Fruit fly (Drosophila melanogaster) Kc167 (cell line): ENCODE measurements around the gene CG9641.

Source experiments
- Myc ChIP-seq: fragments of >200 bp; optimal IDR thresholded peaks from 2 replicates; lab custom pipeline; 2017; ENCODE audit warnings: missing external identifiers
- Sin3A ChIP-seq: fragments of >200 bp; optimal IDR thresholded peaks from 2 replicates; lab custom pipeline; 2018; ENCODE audit warnings: missing external identifiers
- h ChIP-seq: fragments of >200 bp; optimal IDR thresholded peaks from 3 replicates; lab custom pipeline; 2018; ENCODE audit warnings: missing external identifiers
- insv ChIP-seq: fragments of >200 bp; optimal IDR thresholded peaks from 3 replicates; lab custom pipeline; 2018; ENCODE audit warnings: missing external identifiers
- psq ChIP-seq: fragments of >200 bp; optimal IDR thresholded peaks from 2 replicates; lab custom pipeline; 2017; ENCODE audit warnings: missing external identifiers
- ttk ChIP-seq: sonication (Bioruptor generic); optimal IDR thresholded peaks from 2 replicates; lab custom pipeline; 2017; ENCODE audit warnings: missing external identifiers

DNA sequence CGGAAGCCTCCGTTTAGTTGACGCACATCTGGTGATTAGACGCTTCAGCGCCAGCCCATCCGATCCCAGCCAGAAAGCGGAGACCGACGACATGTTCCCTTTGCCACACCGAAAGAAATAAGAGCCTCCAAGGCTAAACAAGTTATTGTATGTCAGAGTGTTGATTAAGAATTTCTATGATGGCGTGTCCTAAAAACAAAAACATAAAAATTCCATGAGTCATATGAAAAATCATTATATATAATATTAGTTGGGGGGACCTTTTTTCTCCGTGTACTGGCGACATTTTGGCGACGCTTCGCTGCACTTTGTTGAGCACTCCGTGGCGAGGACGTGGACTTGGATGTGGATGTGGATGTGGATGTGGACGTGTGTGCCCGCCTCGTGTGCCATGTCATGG is 36.1 kb upstream of the CG9641 start:
- TF ChIP-seq h (lab: Kevin White, UChicago) (no peak), Sin3A (lab: Kevin White, UChicago) (no peak), psq (no peak), Myc (lab: Kevin White, UChicago) (no peak), insv (lab: Kevin White, UChicago) (no peak), ttk (lab: Kevin White, UChicago) (no peak)
